Worm (Caenorhabditis elegans) whole organism, L4 larva: ENCODE data around the gene tbx-43.

Experiments
- D1046.2 ChIP-seq: fragments of 200-800 bp; sonication (Bioruptor generic); IDR thresholded peaks from 2 replicates; pipeline ENCODE4 v1.3.6; 2022; ENCODE audit warnings: missing genetic modification characterization, missing compliant biosample characterization
- F10B5.3 ChIP-seq: sonication (generic microtip); optimal IDR thresholded peaks from 2 replicates; lab custom pipeline; 2016; ENCODE audit warnings: mild to moderate bottlenecking, missing genetic modification characterization, missing compliant biosample characterization
- F26F4.8 ChIP-seq: fragments of 200-800 bp; sonication (Bioruptor generic); conservative IDR thresholded peaks from 2 replicates; pipeline ENCODE4 v1.3.6; 2022; ENCODE audit warnings: missing genetic modification characterization, missing compliant biosample characterization
- F44E2.7 ChIP-seq: fragments of 200-800 bp; sonication (Bioruptor generic); IDR thresholded peaks from 2 replicates; pipeline ENCODE4 v2.1.2; 2022; ENCODE audit warnings: missing genetic modification characterization, missing compliant biosample characterization
- F49E8.2 ChIP-seq: sonication (generic microtip); optimal IDR thresholded peaks from 2 replicates; lab custom pipeline; 2016; ENCODE audit warnings: missing compliant biosample characterization, mild to moderate bottlenecking, missing genetic modification characterization, borderline replicate concordance
- R02D3.7 ChIP-seq: fragments of 150-350 bp; sonication (generic microtip); optimal IDR thresholded peaks from 3 replicates; lab custom pipeline; 2014; ENCODE audit warnings: missing biosample characterization, missing genetic modification characterization
- T26A8.4 ChIP-seq: fragments of 200-800 bp; sonication (Bioruptor generic); IDR thresholded peaks from 2 replicates; pipeline ENCODE4 v1.3.6; 2022; ENCODE audit warnings: missing genetic modification characterization, missing compliant biosample characterization
- Y105C5A.15 ChIP-seq: fragments of 200-800 bp; sonication (Bioruptor generic); IDR thresholded peaks from 2 replicates; pipeline ENCODE4 v1.3.6; 2022; ENCODE audit warnings: missing genetic modification characterization, missing compliant biosample characterization
- Y5F2A.4 ChIP-seq: fragments of 200-800 bp; sonication (Bioruptor generic); optimal IDR thresholded peaks from 2 replicates; lab custom pipeline; 2018; ENCODE audit warnings: mild to moderate bottlenecking, missing genetic modification characterization, missing compliant biosample characterization
- ZK546.5 ChIP-seq, 2 experiments: sonication (generic microtip); optimal IDR thresholded peaks; 2 replicates each; lab custom pipeline; 2017; ENCODE audit warnings: missing biosample characterization in 2 of 2, missing genetic modification characterization in 2 of 2
- aha-1 ChIP-seq: fragments of 150-350 bp; peaks from one replicate; lab custom pipeline; 2014; ENCODE audit warnings: missing biosample characterization, missing genetic modification characterization
- aly-2 ChIP-seq: sonication (generic microtip); optimal IDR thresholded peaks from 2 replicates; lab custom pipeline; 2018; ENCODE audit warnings: missing biosample characterization, missing genetic modification characterization
- arid-1 ChIP-seq: fragments of 200-800 bp; sonication (Bioruptor generic); conservative IDR thresholded peaks from 2 replicates; pipeline ENCODE4 v1.3.6; 2022; ENCODE audit warnings: missing genetic modification reagents, missing genetic modification characterization, missing compliant biosample characterization
- attf-4 ChIP-seq: sonication (generic microtip); optimal IDR thresholded peaks from 3 replicates; lab custom pipeline; 2017; ENCODE audit warnings: missing biosample characterization, missing genetic modification characterization
- ceh-20 ChIP-seq: fragments of 200-800 bp; sonication (Bioruptor generic); IDR thresholded peaks from 2 replicates; pipeline ENCODE4 v1.3.6; 2022; ENCODE audit warnings: missing genetic modification reagents, missing genetic modification characterization, missing compliant biosample characterization
- ceh-28 ChIP-seq: fragments of 150-350 bp; optimal IDR thresholded peaks from 2 replicates; lab custom pipeline; 2014; ENCODE audit warnings: missing biosample characterization, missing genetic modification reagents, missing genetic modification characterization
- ces-1 ChIP-seq: fragments of 150-350 bp; sonication (generic microtip); optimal IDR thresholded peaks from 4 replicates; lab custom pipeline; 2014; ENCODE audit warnings: missing biosample characterization, missing genetic modification reagents, missing genetic modification characterization
- ctbp-1 ChIP-seq: fragments of 200-800 bp; sonication (Bioruptor generic); IDR thresholded peaks from 2 replicates; pipeline ENCODE4 v1.3.6; 2022; ENCODE audit warnings: missing genetic modification reagents, missing genetic modification characterization, missing compliant biosample characterization
- daf-12 ChIP-seq: fragments of 150-350 bp; optimal IDR thresholded peaks from 2 replicates; lab custom pipeline; 2014; ENCODE audit warnings: missing biosample characterization, missing genetic modification reagents, missing genetic modification characterization
- daf-16 ChIP-seq, 3 experiments: sonication (generic microtip); optimal IDR thresholded peaks; 2 replicates each; lab custom pipeline; 2016 to 2017; ENCODE audit warnings: missing genetic modification characterization in 3 of 3, missing genetic modification reagents in 3 of 3, mild to moderate bottlenecking in 2 of 3, missing compliant biosample characterization in 2 of 3, missing biosample characterization in 1 of 3, moderate library complexity in 1 of 3
- dmd-6 ChIP-seq: fragments of 200-800 bp; sonication (Bioruptor generic); IDR thresholded peaks from 2 replicates; pipeline ENCODE4 v1.3.6; 2022; ENCODE audit warnings: missing genetic modification reagents, missing genetic modification characterization, missing compliant biosample characterization
- dmd-8 ChIP-seq: fragments of 200-800 bp; sonication (Bioruptor generic); IDR thresholded peaks from 2 replicates; pipeline ENCODE4 v1.3.6; 2022; ENCODE audit warnings: missing genetic modification characterization, missing compliant biosample characterization
- duxl-1 ChIP-seq: sonication (generic microtip); optimal IDR thresholded peaks from 2 replicates; lab custom pipeline; 2016; ENCODE audit warnings: mild to moderate bottlenecking, missing genetic modification characterization, moderate library complexity, missing compliant biosample characterization; ENCODE audit not compliant: poor library complexity
- egl-27 ChIP-seq: sonication (generic microtip); optimal IDR thresholded peaks from 3 replicates; lab custom pipeline; 2017; ENCODE audit warnings: missing biosample characterization, missing genetic modification reagents, missing genetic modification characterization
- egl-43 ChIP-seq: fragments of 200-800 bp; sonication (Bioruptor generic); IDR thresholded peaks from 2 replicates; pipeline ENCODE4 v1.3.6; 2022; ENCODE audit warnings: missing genetic modification reagents, missing genetic modification characterization, missing compliant biosample characterization
- hmg-1.1 ChIP-seq: fragments of 200-800 bp; sonication (Bioruptor generic); IDR thresholded peaks from 2 replicates; pipeline ENCODE4 v1.3.6; 2022; ENCODE audit warnings: missing genetic modification reagents, missing genetic modification characterization, missing compliant biosample characterization
- jun-1 ChIP-seq: fragments of 150-350 bp; optimal IDR thresholded peaks from 2 replicates; lab custom pipeline; 2014; ENCODE audit warnings: missing biosample characterization, missing genetic modification reagents, missing genetic modification characterization
- lin-1 ChIP-seq: fragments of 200-800 bp; sonication (Bioruptor generic); IDR thresholded peaks from 2 replicates; pipeline ENCODE4 v1.3.6; 2022; ENCODE audit warnings: missing genetic modification reagents, missing genetic modification characterization, missing compliant biosample characterization
- lin-39 ChIP-seq: fragments of 150-350 bp; optimal IDR thresholded peaks from 2 replicates; lab custom pipeline; 2014; ENCODE audit warnings: missing biosample characterization, missing genetic modification reagents, missing genetic modification characterization
- lsy-2 ChIP-seq, 2 experiments: fragments of 150-350 bp in 1 of 2; sonication (generic microtip) in 1 of 2; optimal IDR thresholded peaks; 2 replicates each; lab custom pipeline; 2014 to 2017; ENCODE audit warnings: missing biosample characterization in 2 of 2, missing genetic modification characterization in 2 of 2
- madf-9 ChIP-seq: fragments of 200-800 bp; sonication (Bioruptor generic); conservative IDR thresholded peaks from 2 replicates; pipeline ENCODE4 v1.3.6; 2022; ENCODE audit warnings: missing genetic modification reagents, missing genetic modification characterization, missing compliant biosample characterization
- mdt-29 ChIP-seq: fragments of 200-800 bp; sonication (Bioruptor generic); IDR thresholded peaks from 2 replicates; pipeline ENCODE4 v1.3.6; 2022; ENCODE audit warnings: missing genetic modification reagents, missing genetic modification characterization, missing compliant biosample characterization
- mxl-2 ChIP-seq: fragments of 200-800 bp; sonication (Bioruptor generic); conservative IDR thresholded peaks from 2 replicates; pipeline ENCODE4 v1.3.6; 2022; ENCODE audit warnings: missing genetic modification reagents, missing genetic modification characterization, missing compliant biosample characterization
- mxl-3 ChIP-seq: fragments of 200-800 bp; sonication (Bioruptor generic); optimal IDR thresholded peaks from 2 replicates; lab custom pipeline; 2018; ENCODE audit warnings: mild to moderate bottlenecking, missing genetic modification characterization, missing compliant biosample characterization
- nhr-111 ChIP-seq: fragments of 200-800 bp; sonication (Bioruptor generic); optimal IDR thresholded peaks from 2 replicates; lab custom pipeline; 2018; ENCODE audit warnings: mild to moderate bottlenecking, missing genetic modification characterization, missing compliant biosample characterization
- nhr-237 ChIP-seq: sonication (generic microtip); optimal IDR thresholded peaks from 2 replicates; lab custom pipeline; 2017; ENCODE audit warnings: missing biosample characterization, missing genetic modification characterization
- nhr-6 ChIP-seq: fragments of 150-350 bp; optimal IDR thresholded peaks from 2 replicates; lab custom pipeline; 2014; ENCODE audit warnings: missing biosample characterization, missing genetic modification characterization
- nhr-76 ChIP-seq: fragments of 150-350 bp; optimal IDR thresholded peaks from 2 replicates; lab custom pipeline; 2014; ENCODE audit warnings: missing biosample characterization, missing genetic modification characterization
- pha-4 ChIP-seq, 2 experiments: fragments of 150-350 bp in 1 of 2; fragments of 200-800 bp in 1 of 2; sonication (Bioruptor generic) in 1 of 2; IDR thresholded peaks in 1 of 2; optimal IDR thresholded peaks in 1 of 2; 2 replicates each; pipeline versions ENCODE4 v1.3.6 to Lab custom; 2014 to 2022; ENCODE audit warnings: missing genetic modification characterization in 2 of 2, missing genetic modification reagents in 2 of 2, missing biosample characterization in 1 of 2, missing compliant biosample characterization in 1 of 2
- php-3 ChIP-seq: fragments of 200-800 bp; sonication (Bioruptor generic); IDR thresholded peaks from 2 replicates; pipeline ENCODE4 v1.3.6; 2022; ENCODE audit warnings: missing genetic modification reagents, missing genetic modification characterization, missing compliant biosample characterization
- rbr-2 ChIP-seq: sonication (generic microtip); optimal IDR thresholded peaks from 2 replicates; lab custom pipeline; 2016; ENCODE audit warnings: missing genotype, missing genetic modification characterization, missing compliant biosample characterization
- set-16 ChIP-seq: fragments of 200-800 bp; sonication (Bioruptor generic); IDR thresholded peaks from 2 replicates; pipeline ENCODE4 v1.3.6; 2022; ENCODE audit warnings: missing genetic modification reagents, missing genetic modification characterization, missing compliant biosample characterization
- snpc-1.2 ChIP-seq: fragments of 200-800 bp; sonication (Bioruptor generic); IDR thresholded peaks from 2 replicates; pipeline ENCODE4 v1.3.6; 2022; ENCODE audit warnings: missing genetic modification reagents, missing genetic modification characterization, missing compliant biosample characterization
- spr-1 ChIP-seq: sonication (generic microtip); optimal IDR thresholded peaks from 2 replicates; lab custom pipeline; 2016; ENCODE audit warnings: mild to moderate bottlenecking, missing genetic modification characterization, missing compliant biosample characterization
- spr-3 ChIP-seq: fragments of 200-800 bp; sonication (Bioruptor generic); optimal IDR thresholded peaks from 2 replicates; lab custom pipeline; 2018; ENCODE audit warnings: mild to moderate bottlenecking, missing genetic modification characterization, missing compliant biosample characterization
- unc-130 ChIP-seq: sonication (generic microtip); optimal IDR thresholded peaks from 2 replicates; lab custom pipeline; 2016; ENCODE audit warnings: missing genetic modification reagents, missing genetic modification characterization, missing compliant biosample characterization
- unc-39 ChIP-seq: sonication (generic microtip); optimal IDR thresholded peaks from 2 replicates; lab custom pipeline; 2017; ENCODE audit warnings: missing biosample characterization, missing genetic modification characterization
- vab-7 ChIP-seq: fragments of 200-800 bp; sonication (Bioruptor generic); IDR thresholded peaks from 2 replicates; pipeline ENCODE4 v1.3.6; 2022; ENCODE audit warnings: missing genetic modification reagents, missing genetic modification characterization, missing compliant biosample characterization
- zag-1 ChIP-seq: fragments of 150-350 bp; optimal IDR thresholded peaks from 2 replicates; lab custom pipeline; 2014; ENCODE audit warnings: missing biosample characterization, missing genetic modification characterization
- zip-11 ChIP-seq: fragments of 200-800 bp; sonication (Bioruptor generic); IDR thresholded peaks from 2 replicates; pipeline ENCODE4 v1.3.6; 2022; ENCODE audit warnings: missing genetic modification characterization, missing compliant biosample characterization
- ztf-11 ChIP-seq: fragments of 150-350 bp; optimal IDR thresholded peaks from 2 replicates; lab custom pipeline; 2014; ENCODE audit warnings: missing biosample characterization, missing genetic modification characterization

Gene tbx-43

ce11 chrIII:1744486-1744885, 25.4 kb downstream of the tbx-43 start:
- TF ChIP-seq dmd-6 (GFP tag; lab: Robert Waterston, UW): 0 out of 2 replicates have a peak, but pooled peaks have one; percentile 19
- no peak for TF ChIP-seq spr-3 (GFP tag; lab: Kevin White, UChicago)
- peak; percentile 67; the same call in 1 of the 2 replicates for TF ChIP-seq F26F4.8 (GFP tag; lab: Robert Waterston, UW)
- peak; percentile 62; the same call in 1 of the 2 replicates for TF ChIP-seq egl-43
- TF ChIP-seq D1046.2 (GFP tag; lab: Robert Waterston, UW): no peak
- no peak for TF ChIP-seq daf-12
- no peak for TF ChIP-seq lsy-2 (tag; optimal IDR thresholded peaks at IDR 0.05; lab: Kevin White, UChicago)
- no peak for TF ChIP-seq F49E8.2
- TF ChIP-seq duxl-1: no peak
- no peak for TF ChIP-seq egl-27 (tag; lab: Kevin White, UChicago)
- TF ChIP-seq jun-1 (tag; lab: Kevin White, UChicago): no peak
- no peak for TF ChIP-seq unc-39 (tag; lab: Kevin White, UChicago)
- TF ChIP-seq mxl-3 (GFP tag; lab: Kevin White, UChicago): no peak
- TF ChIP-seq mxl-2 (GFP tag; lab: Robert Waterston, UW): no peak
- no peak; the same call in 1 of the 2 replicates for TF ChIP-seq vab-7 (GFP tag; lab: Robert Waterston, UW)
- no peak for TF ChIP-seq zag-1 (tag; lab: Kevin White, UChicago)
- TF ChIP-seq lin-39 (tag; lab: Kevin White, UChicago): no peak
- TF ChIP-seq Y105C5A.15 (GFP tag; lab: Robert Waterston, UW): no peak
- no peak for TF ChIP-seq lin-1 (GFP tag; lab: Robert Waterston, UW)
- TF ChIP-seq hmg-1.1 (GFP tag; lab: Robert Waterston, UW): no peak
- TF ChIP-seq snpc-1.2 (GFP tag; lab: Robert Waterston, UW): no peak
- no peak for TF ChIP-seq rbr-2 (tag; lab: Kevin White, UChicago)
- no peak for TF ChIP-seq php-3 (GFP tag; lab: Robert Waterston, UW)
- TF ChIP-seq F10B5.3 (tag; lab: Kevin White, UChicago): no peak
- no peak for TF ChIP-seq unc-130
- TF ChIP-seq madf-9 (GFP tag; lab: Robert Waterston, UW): no peak
- no peak for TF ChIP-seq aly-2 (tag; lab: Kevin White, UChicago)
- no peak for TF ChIP-seq ctbp-1
- TF ChIP-seq arid-1 (GFP tag; lab: Robert Waterston, UW): no peak
- no peak for TF ChIP-seq nhr-111 (GFP tag; lab: Kevin White, UChicago)
- TF ChIP-seq spr-1 (tag; lab: Kevin White, UChicago): no peak
- no peak for TF ChIP-seq R02D3.7 (tag; lab: Kevin White, UChicago)
- TF ChIP-seq nhr-237 (tag; lab: Kevin White, UChicago): no peak
- TF ChIP-seq dmd-8 (GFP tag; lab: Robert Waterston, UW): 0 out of 2 replicates have a peak, but pooled peaks have one; percentile 43
- TF ChIP-seq ztf-11 (tag; lab: Kevin White, UChicago): no peak
- no peak for TF ChIP-seq mdt-29 (GFP tag; lab: Robert Waterston, UW)
- TF ChIP-seq ceh-28: no peak
- TF ChIP-seq Y5F2A.4 (GFP tag; lab: Kevin White, UChicago): no peak
- TF ChIP-seq ZK546.5 (tag; optimal IDR thresholded peaks at IDR 0.05; lab: Kevin White, UChicago): no peak
- TF ChIP-seq pha-4 (GFP tag; IDR thresholded peaks at IDR 0.05; lab: Robert Waterston, UW): 0 out of 2 replicates have a peak, but pooled peaks have one; percentile 24
- TF ChIP-seq pha-4 (tag; optimal IDR thresholded peaks at IDR 0.05; lab: Kevin White, UChicago): no peak
- TF ChIP-seq ceh-20 (GFP tag; lab: Robert Waterston, UW): no peak
- TF ChIP-seq daf-16 (GFP tag; optimal IDR thresholded peaks at IDR 0.05; lab: Kevin White, UChicago): peak in 1 of 2 experiments; percentile 31
- TF ChIP-seq daf-16 (tag; optimal IDR thresholded peaks at IDR 0.05; lab: Kevin White, UChicago): no peak
- TF ChIP-seq attf-4 (tag; lab: Kevin White, UChicago): no peak
- TF ChIP-seq F44E2.7 (GFP tag; lab: Robert Waterston, UW): no peak
- no peak for TF ChIP-seq ces-1 (GFP tag; lab: Kevin White, UChicago)
- TF ChIP-seq zip-11 (GFP tag; lab: Robert Waterston, UW): no peak
- no peak for TF ChIP-seq aha-1 (tag; lab: Kevin White, UChicago)
- TF ChIP-seq set-16 (GFP tag; lab: Robert Waterston, UW): no peak
- no peak for TF ChIP-seq nhr-76 (tag; lab: Kevin White, UChicago)
- no peak for TF ChIP-seq nhr-6 (tag; lab: Kevin White, UChicago)
- no peak for TF ChIP-seq T26A8.4 (GFP tag; lab: Robert Waterston, UW)
